Fruit fly (Drosophila melanogaster) whole organism, pupa: ENCODE measurements around the gene CG10301.
A peak's percentile ranks its signal among the peaks of the same experiment; 100 is the strongest.

ENCODE experiments used
- CG10348 ChIP-seq: fragments of 200-800 bp; sonication (Bioruptor generic); IDR thresholded peaks from 2 replicates; pipeline ENCODE4 v1.3.6; 2022; ENCODE audit warnings: missing biosample characterization, missing genetic modification characterization
- CG12605 ChIP-seq: fragments of 200-800 bp; sonication (Bioruptor generic); IDR thresholded peaks from 2 replicates; pipeline ENCODE4 v1.3.6; 2022; ENCODE audit warnings: missing biosample characterization, missing genetic modification characterization
- CG13204 ChIP-seq: fragments of 200-800 bp; sonication (Bioruptor generic); optimal IDR thresholded peaks from 2 replicates; lab custom pipeline; 2018; ENCODE audit warnings: missing biosample characterization, mild to moderate bottlenecking, missing genetic modification characterization, moderate library complexity
- CG14655 ChIP-seq: fragments of 200-800 bp; sonication (Bioruptor generic); optimal IDR thresholded peaks from 3 replicates; lab custom pipeline; 2017; ENCODE audit warnings: mild to moderate bottlenecking, missing biosample characterization, missing genetic modification reagents, missing genetic modification characterization
- CG15710 ChIP-seq: fragments of 200-800 bp; sonication (Bioruptor generic); optimal IDR thresholded peaks from 2 replicates; lab custom pipeline; 2018; ENCODE audit warnings: missing biosample characterization, mild to moderate bottlenecking, missing genetic modification characterization, moderate library complexity
- CG17806 ChIP-seq: fragments of 200-800 bp; sonication (Bioruptor generic); optimal IDR thresholded peaks from 2 replicates; lab custom pipeline; 2018; ENCODE audit warnings: missing biosample characterization, mild to moderate bottlenecking, missing genetic modification characterization, moderate library complexity
- CG32121 ChIP-seq: fragments of 200-800 bp; sonication (Bioruptor generic); IDR thresholded peaks from 2 replicates; pipeline ENCODE4 v1.3.6; 2022; ENCODE audit warnings: missing biosample characterization, missing genetic modification characterization
- CG34367 ChIP-seq: fragments of 200-800 bp; sonication (Bioruptor generic); optimal IDR thresholded peaks from 2 replicates; lab custom pipeline; 2018; ENCODE audit warnings: missing biosample characterization, mild to moderate bottlenecking, missing genetic modification characterization
- CG4496 ChIP-seq: fragments of 200-800 bp; sonication (Bioruptor generic); IDR thresholded peaks from 3 replicates; pipeline ENCODE4 v1.3.6; 2022; ENCODE audit warnings: missing biosample characterization, missing genetic modification characterization
- CG8159 ChIP-seq: fragments of 200-800 bp; sonication (Bioruptor generic); optimal IDR thresholded peaks from 3 replicates; lab custom pipeline; 2018; ENCODE audit warnings: missing biosample characterization, mild to moderate bottlenecking, missing genetic modification characterization, moderate library complexity
- CG8301 ChIP-seq: fragments of 200-800 bp; sonication (Bioruptor generic); optimal IDR thresholded peaks from 2 replicates; lab custom pipeline; 2018; ENCODE audit warnings: missing biosample characterization, mild to moderate bottlenecking, missing genetic modification characterization
- CG9948 ChIP-seq: fragments of 200-800 bp; sonication (Bioruptor generic); optimal IDR thresholded peaks from 2 replicates; lab custom pipeline; 2018; ENCODE audit warnings: missing biosample characterization, mild to moderate bottlenecking, missing genetic modification characterization, moderate library complexity
- D1 ChIP-seq: fragments of 200-800 bp; sonication (Bioruptor generic); optimal IDR thresholded peaks from 2 replicates; lab custom pipeline; 2018; ENCODE audit warnings: missing biosample characterization, mild to moderate bottlenecking, missing genetic modification characterization, moderate library complexity
- EcR ChIP-seq: fragments of 200-800 bp; sonication (Bioruptor generic); optimal IDR thresholded peaks from 3 replicates; lab custom pipeline; 2019; ENCODE audit warnings: missing biosample characterization, missing genetic modification characterization, mild to moderate bottlenecking, moderate library complexity, missing genetic modification reagents
- Ets98B ChIP-seq: fragments of 200-800 bp; sonication (Bioruptor generic); IDR thresholded peaks from 2 replicates; pipeline ENCODE4 v1.3.6; 2022; ENCODE audit warnings: missing biosample characterization, missing genetic modification characterization
- Pif1A ChIP-seq: fragments of 200-800 bp; sonication (Bioruptor generic); optimal IDR thresholded peaks from 3 replicates; lab custom pipeline; 2016; ENCODE audit warnings: missing biosample characterization, missing genetic modification characterization
- Pif1B ChIP-seq: fragments of 200-800 bp; sonication (Bioruptor generic); optimal IDR thresholded peaks from 3 replicates; lab custom pipeline; 2016; ENCODE audit warnings: missing biosample characterization, missing genetic modification characterization
- Snoo ChIP-seq: fragments of 200-800 bp; sonication (Bioruptor generic); optimal IDR thresholded peaks from 3 replicates; lab custom pipeline; 2017; ENCODE audit warnings: missing biosample characterization, mild to moderate bottlenecking, missing genetic modification characterization, inconsistent platforms
- fd96Ca ChIP-seq: fragments of 200-800 bp; sonication (Bioruptor generic); IDR thresholded peaks from 3 replicates; pipeline ENCODE4 v1.3.6; 2022; ENCODE audit warnings: missing biosample characterization, missing genetic modification characterization
- gl ChIP-seq: fragments of 200-800 bp; sonication (Bioruptor generic); optimal IDR thresholded peaks from 2 replicates; lab custom pipeline; 2018; ENCODE audit warnings: missing biosample characterization, mild to moderate bottlenecking, missing genetic modification characterization
- rn ChIP-seq: fragments of 200-800 bp; sonication (Bioruptor generic); IDR thresholded peaks from 2 replicates; pipeline ENCODE4 v1.3.6; 2022; ENCODE audit warnings: missing biosample characterization, missing genetic modification characterization

CG10301 gene

DNA sequence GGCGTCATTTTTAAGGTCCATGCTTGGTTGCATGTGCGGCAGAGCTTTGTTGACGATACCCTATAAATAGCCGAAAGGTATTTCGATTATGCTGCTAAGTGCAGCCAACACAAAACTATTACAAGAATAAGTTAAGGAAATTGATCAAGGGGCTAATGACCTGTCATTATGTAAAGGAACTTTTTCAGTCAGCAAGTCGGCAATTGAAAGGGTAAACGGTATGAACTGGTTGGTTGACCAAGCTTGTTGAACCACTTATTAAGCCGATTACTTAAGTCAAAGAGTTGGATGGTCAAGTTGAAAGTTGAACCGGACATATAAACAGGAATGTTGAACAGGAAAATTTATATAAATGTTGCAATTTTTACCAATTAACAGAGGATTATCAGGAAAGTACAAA, 36.9 kb upstream of the CG10301 start:
- 0 out of 2 replicates have a peak, but pooled peaks have one; percentile 32 for TF ChIP-seq rn (GFP tag; lab: Robert Waterston, UW)
- TF ChIP-seq Ets98B (GFP tag; lab: Robert Waterston, UW): no peak

DNA sequence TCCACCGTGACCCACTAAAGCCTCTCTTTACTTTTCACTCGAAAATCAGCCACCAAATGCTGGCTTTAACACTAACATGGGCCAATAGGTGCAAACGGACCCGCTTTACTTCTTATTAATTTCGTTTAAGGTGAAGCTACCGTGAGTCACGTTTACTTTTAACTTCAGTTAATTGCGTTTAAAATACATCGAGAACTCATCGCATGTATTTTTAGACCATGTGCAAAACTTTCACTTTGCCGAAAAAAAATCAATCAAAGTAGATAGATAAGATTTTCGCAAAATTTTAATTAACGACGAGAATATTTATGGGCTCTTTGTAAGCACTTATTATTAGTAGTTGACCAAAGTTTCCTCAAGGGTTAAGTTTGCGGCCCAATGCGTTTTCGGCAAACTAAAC, 35.6 kb upstream of the CG10301 start:
- TF ChIP-seq Pif1A: peak; percentile 24
- TF ChIP-seq Snoo (tag; lab: Kevin White, UChicago): peak; percentile 46
- no peak for TF ChIP-seq CG15710

DNA sequence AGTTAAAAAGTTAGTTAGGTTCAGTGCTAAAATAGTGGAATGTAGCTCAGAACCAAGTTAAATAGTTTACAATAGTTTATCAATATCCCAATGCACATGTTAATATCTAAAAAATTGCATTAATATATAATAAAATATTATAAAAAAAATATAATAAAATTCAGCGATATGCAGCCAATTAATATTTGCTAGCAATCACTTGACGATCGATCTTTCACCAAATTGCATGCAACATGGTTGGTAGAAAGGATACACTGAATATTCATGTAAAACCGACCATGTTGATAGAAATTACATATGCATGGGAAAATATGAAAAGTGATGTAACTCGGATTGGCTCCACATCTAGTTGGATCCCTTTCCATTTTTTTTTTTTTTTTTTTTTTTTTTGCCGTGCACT, 34.3 kb upstream of the CG10301 start:
- TF ChIP-seq Pif1B (GFP tag; lab: Kevin White, UChicago) (peak; percentile 20), CG8159 (tag; lab: Kevin White, UChicago) (no peak), CG14655 (GFP tag; lab: Kevin White, UChicago) (peak; percentile 61), CG12605 (GFP tag; lab: Robert Waterston, UW) (no peak), CG10348 (GFP tag; lab: Robert Waterston, UW) (no peak), CG8301 (tag; lab: Kevin White, UChicago) (peak; percentile 9), EcR (GFP tag; lab: Kevin White, UChicago) (no peak), CG4496 (GFP tag; lab: Robert Waterston, UW) (no peak), CG17806 (tag; lab: Kevin White, UChicago) (no peak), CG34367 (no peak), CG9948 (no peak), CG15710 (no peak), fd96Ca (GFP tag; lab: Robert Waterston, UW) (no peak), Snoo (tag; lab: Kevin White, UChicago) (no peak), D1 (tag; lab: Kevin White, UChicago) (no peak), CG32121 (GFP tag; lab: Robert Waterston, UW) (0 out of 2 replicates have a peak, but pooled peaks have one; percentile 17), CG13204 (GFP tag; lab: Kevin White, UChicago) (no peak), rn (GFP tag; lab: Robert Waterston, UW) (no peak), Pif1A (no peak), gl (no peak)
- TF ChIP-seq, all 21 proteins: peak for 4

DNA sequence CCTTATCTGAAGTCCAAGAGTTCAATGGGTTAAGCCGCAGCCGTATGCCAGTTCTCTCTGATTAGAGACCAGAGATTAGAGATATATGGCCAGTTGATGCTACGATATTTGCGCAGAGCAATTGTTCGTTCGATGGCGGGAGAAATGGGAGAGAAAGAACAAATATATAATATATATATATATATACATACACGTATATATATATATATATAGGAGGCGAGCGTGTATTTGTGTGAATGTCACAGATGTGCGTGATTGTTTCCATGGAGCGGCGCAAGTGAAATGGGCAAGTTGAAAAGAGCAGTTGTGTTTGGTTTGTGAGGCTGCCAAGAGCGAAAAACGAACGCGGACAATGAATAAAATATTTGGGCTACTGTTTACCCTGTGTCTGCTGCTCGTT, 32.9 kb upstream of the CG10301 start, which contains the start of gene GILT3:
TSS of gene GILT3 (plus strand) at position 301 of the 400 bp plus-strand sequence.
- TF ChIP-seq CG12605 (GFP tag; lab: Robert Waterston, UW) (no peak), Snoo (tag; lab: Kevin White, UChicago) (no peak), CG34367 (no peak), CG14655 (GFP tag; lab: Kevin White, UChicago) (no peak), CG17806 (tag; lab: Kevin White, UChicago) (no peak), D1 (tag; lab: Kevin White, UChicago) (no peak), CG15710 (no peak), CG32121 (GFP tag; lab: Robert Waterston, UW) (no peak), gl (no peak), CG8159 (tag; lab: Kevin White, UChicago) (no peak), Pif1A (no peak), CG8301 (tag; lab: Kevin White, UChicago) (no peak), CG4496 (GFP tag; lab: Robert Waterston, UW) (no peak), Ets98B (GFP tag; lab: Robert Waterston, UW) (no peak), CG10348 (GFP tag; lab: Robert Waterston, UW) (no peak), CG9948 (no peak), fd96Ca (GFP tag; lab: Robert Waterston, UW) (no peak), EcR (GFP tag; lab: Kevin White, UChicago) (no peak)

DNA sequence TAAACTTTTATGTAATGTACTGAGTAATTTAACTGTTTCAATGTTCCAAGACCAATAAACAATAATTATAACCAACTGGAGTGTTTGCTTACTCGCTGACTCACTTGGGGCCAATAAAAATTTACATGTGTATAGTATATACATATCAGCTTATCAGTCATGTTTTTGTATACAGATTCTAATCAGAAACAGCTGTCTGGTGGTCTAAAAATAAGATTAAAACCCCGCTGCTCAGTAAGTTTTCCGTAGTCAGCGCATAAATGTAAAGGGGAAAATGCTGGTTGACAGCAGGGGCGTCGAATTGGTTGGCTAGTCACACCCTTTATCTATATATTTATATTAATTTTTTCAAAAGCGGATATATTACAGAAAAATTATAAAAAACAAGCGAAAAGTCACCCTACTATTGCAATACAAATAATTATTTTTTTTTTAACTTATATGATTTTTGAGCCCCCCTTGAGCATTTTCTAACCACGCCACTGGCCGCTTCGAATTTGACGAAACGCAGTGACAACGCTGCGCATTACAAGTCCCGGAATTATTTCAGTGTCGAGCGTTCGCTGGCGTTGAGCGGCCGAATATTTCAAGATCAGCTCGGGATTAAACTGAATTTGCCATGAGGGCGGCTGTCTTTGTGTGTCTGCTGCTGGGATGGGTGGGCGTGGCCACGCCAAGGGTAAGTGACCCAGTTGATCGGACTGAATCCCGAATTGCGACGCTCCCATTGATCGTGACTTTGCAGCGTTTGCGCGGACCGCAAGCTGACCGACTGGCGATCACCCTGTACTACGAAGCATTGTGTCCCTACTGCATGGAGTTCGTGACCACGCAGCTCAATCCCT, 31.4 kb upstream of the CG10301 start, which contains the start of gene GILT2:
TSS of gene GILT2 (plus strand) at position 547 of the 845 bp plus-strand sequence.
- no peak for TF ChIP-seq gl
- peak; percentile 76 for TF ChIP-seq Pif1B (GFP tag; lab: Kevin White, UChicago)
- TF ChIP-seq rn (GFP tag; lab: Robert Waterston, UW): peak; percentile 40; the same call in 1 of the 2 replicates
- TF ChIP-seq CG10348 (GFP tag; lab: Robert Waterston, UW): 0 out of 2 replicates have a peak, but pooled peaks have one; percentile 24
- TF ChIP-seq CG8301 (tag; lab: Kevin White, UChicago): no peak
- no peak for TF ChIP-seq D1 (tag; lab: Kevin White, UChicago)
- TF ChIP-seq CG12605 (GFP tag; lab: Robert Waterston, UW): peak; percentile 58
- TF ChIP-seq Snoo (tag; lab: Kevin White, UChicago): peak; percentile 87
- TF ChIP-seq Pif1A: no peak
- peak; percentile 56 for TF ChIP-seq CG9948
- peak; percentile 64 for TF ChIP-seq CG17806 (tag; lab: Kevin White, UChicago)
- TF ChIP-seq CG34367: peak; percentile 36
- TF ChIP-seq EcR (GFP tag; lab: Kevin White, UChicago): no peak
- TF ChIP-seq CG4496 (GFP tag; lab: Robert Waterston, UW): 0 out of 3 replicates have a peak, but pooled peaks have one; percentile 54
- TF ChIP-seq CG15710: peak; percentile 69
- peak; percentile 65 for TF ChIP-seq CG32121 (GFP tag; lab: Robert Waterston, UW)
- TF ChIP-seq Ets98B (GFP tag; lab: Robert Waterston, UW): peak; percentile 77
- TF ChIP-seq CG8159 (tag; lab: Kevin White, UChicago): peak; percentile 73
- TF ChIP-seq fd96Ca (GFP tag; lab: Robert Waterston, UW): peak; percentile 72
- TF ChIP-seq CG14655 (GFP tag; lab: Kevin White, UChicago): no peak
- no peak for TF ChIP-seq CG13204 (GFP tag; lab: Kevin White, UChicago)
